Fruit fly (Drosophila melanogaster): Measurements from ENCODE around the gene CG17776.

The CG17776 gene

DNA sequence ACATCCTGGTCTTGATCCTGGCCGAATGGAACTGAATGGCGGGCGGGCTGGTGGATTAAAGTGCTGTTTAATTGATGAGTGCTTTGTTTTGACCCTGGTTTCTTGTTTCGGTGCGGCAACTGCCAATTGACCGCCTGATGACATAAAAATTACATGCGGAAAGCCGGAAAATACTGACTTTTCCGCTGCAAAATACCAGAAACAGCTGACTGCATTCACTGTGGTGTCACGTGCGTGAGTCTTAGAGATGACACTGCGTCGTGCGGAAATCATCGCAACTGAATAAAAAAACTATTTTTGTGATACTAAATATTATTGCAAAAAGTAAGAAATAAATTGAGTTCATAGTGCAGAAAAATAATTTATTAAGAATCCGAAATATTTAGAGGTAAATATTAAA lies 35.0 kb upstream of the CG17776 start, which contains the start of gene bcn92 (continued):
- TF ChIP-seq insv (GFP tag; optimal IDR thresholded peaks at IDR 0.05) (peak in 1 of 2 experiments; percentile 84), BEAF-32 (GFP tag; optimal IDR thresholded peaks at IDR 0.05) (peak; percentile 90), crp (GFP tag; optimal IDR thresholded peaks at IDR 0.05) (peak; percentile 78 to 96), Med (GFP tag) (peak; percentile 92), CG10321 (GFP tag; IDR thresholded peaks at IDR 0.05) (no peak), Nf-YB (GFP tag; optimal IDR thresholded peaks at IDR 0.05) (peak; percentile 8), esg (GFP tag; conservative IDR thresholded peaks at IDR 0.05) (no peak)

dm6 chrX:2155868-2156267 lies 28.7 kb upstream of the CG17776 start:
- TF ChIP-seq CG5953 (GFP tag; IDR thresholded peaks at IDR 0.05) = no peak
- no peak for TF ChIP-seq Sry-δ (GFP tag; optimal IDR thresholded peaks at IDR 0.05)
- TF ChIP-seq aop (GFP tag; IDR thresholded peaks at IDR 0.05) = no peak
- no peak for TF ChIP-seq twi (tag; optimal IDR thresholded peaks at IDR 0.05)
- TF ChIP-seq CG3407 (GFP tag; optimal IDR thresholded peaks at IDR 0.05) = no peak
- TF ChIP-seq nom (GFP tag; optimal IDR thresholded peaks at IDR 0.05) = no peak
- no peak for TF ChIP-seq gsb (GFP tag; IDR thresholded peaks at IDR 0.05)
- TF ChIP-seq CrebB (tag; optimal IDR thresholded peaks at IDR 0.05) = no peak
- TF ChIP-seq MESR4 (GFP tag; optimal IDR thresholded peaks at IDR 0.05) = peak; percentile 9
- TF ChIP-seq Drgx (GFP tag; IDR thresholded peaks at IDR 0.05) = no peak
- no peak for TF ChIP-seq CG31441 (GFP tag; IDR thresholded peaks at IDR 0.05)
- no peak for TF ChIP-seq Ets97D (GFP tag; optimal IDR thresholded peaks at IDR 0.05)
- TF ChIP-seq lov (optimal IDR thresholded peaks at IDR 0.05) = no peak
- TF ChIP-seq lov (GFP tag; IDR thresholded peaks at IDR 0.05) = no peak
- TF ChIP-seq CG13624 (GFP tag; optimal IDR thresholded peaks at IDR 0.05) = no peak
- TF ChIP-seq kay (GFP tag; optimal IDR thresholded peaks at IDR 0.05) = no peak
- peak; percentile 69 for TF ChIP-seq so (GFP tag; IDR thresholded peaks at IDR 0.05)
- no peak for TF ChIP-seq CG13775 (GFP tag; optimal IDR thresholded peaks at IDR 0.05)
- no peak for TF ChIP-seq CG17385 (GFP tag; optimal IDR thresholded peaks at IDR 0.05)
- no peak for TF ChIP-seq Ravus (GFP tag; IDR thresholded peaks at IDR 0.05)
- peak; percentile 97 for TF ChIP-seq crol (GFP tag; IDR thresholded peaks at IDR 0.05)
- TF ChIP-seq CG9932 (GFP tag; IDR thresholded peaks at IDR 0.05) = no peak
- TF ChIP-seq Nf-YC (tag; optimal IDR thresholded peaks at IDR 0.05) = peak; percentile 78
- 0 out of 2 replicates have a peak, but pooled peaks have one; percentile 21 for TF ChIP-seq CG1024 (GFP tag; IDR thresholded peaks at IDR 0.05)
- TF ChIP-seq abd-A (tag; optimal IDR thresholded peaks at IDR 0.05) = no peak
- TF ChIP-seq wor (GFP tag; IDR thresholded peaks at IDR 0.05) = no peak
- no peak for TF ChIP-seq hkb (optimal IDR thresholded peaks at IDR 0.05)
- TF ChIP-seq hkb (GFP tag; IDR thresholded peaks at IDR 0.05) = no peak
- no peak for TF ChIP-seq CG18476 (GFP tag; optimal IDR thresholded peaks at IDR 0.05)
- peak; percentile 10 for TF ChIP-seq nerfin-1 (tag; optimal IDR thresholded peaks at IDR 0.05)
- TF ChIP-seq CG8924 (tag; optimal IDR thresholded peaks at IDR 0.05) = peak; percentile 5
- TF ChIP-seq Dbx (GFP tag; IDR thresholded peaks at IDR 0.05) = no peak
- TF ChIP-seq unc-4 (GFP tag; IDR thresholded peaks at IDR 0.05; ENCODE audit: partially characterized antibody) = no peak
- TF ChIP-seq inv (GFP tag; IDR thresholded peaks at IDR 0.05; ENCODE audit: partially characterized antibody) = no peak
- no peak for TF ChIP-seq org-1 (GFP tag; optimal IDR thresholded peaks at IDR 0.05)
- no peak for TF ChIP-seq Hsf (GFP tag; optimal IDR thresholded peaks at IDR 0.05)
- TF ChIP-seq CG9797 (GFP tag; optimal IDR thresholded peaks at IDR 0.05) = no peak
- TF ChIP-seq CG9215 (GFP tag; IDR thresholded peaks at IDR 0.05) = no peak
- TF ChIP-seq CG12942 (GFP tag; optimal IDR thresholded peaks at IDR 0.05) = no peak
- no peak for TF ChIP-seq CG18619 (GFP tag; optimal IDR thresholded peaks at IDR 0.05)
- TF ChIP-seq Hr78 (GFP tag; optimal IDR thresholded peaks at IDR 0.05) = no peak
- TF ChIP-seq luna (GFP tag; optimal IDR thresholded peaks at IDR 0.05) = no peak
- no peak for TF ChIP-seq schlank (tag; optimal IDR thresholded peaks at IDR 0.05)
- TF ChIP-seq CG6254 (GFP tag; optimal IDR thresholded peaks at IDR 0.05) = no peak
